Worm (Caenorhabditis elegans): Measurements from ENCODE around the gene C31H2.14.

Gene C31H2.14

ce11 chrX:5131760-5132159 is 16.3 kb upstream of the C31H2.14 start:
- TF ChIP-seq egl-27 (tag; optimal IDR thresholded peaks at IDR 0.05) (no peak), nhr-12 (tag; optimal IDR thresholded peaks at IDR 0.05) (no peak), ztf-4 (tag; optimal IDR thresholded peaks at IDR 0.05) (no peak)

- TF ChIP-seq mep-1 (tag; optimal IDR thresholded peaks at IDR 0.05) (no peak), mab-9 (GFP tag; IDR thresholded peaks at IDR 0.05) (no peak), fkh-4 (tag; optimal IDR thresholded peaks at IDR 0.05; ENCODE audit: borderline replicate concordance) (no peak), tbx-2 (tag; optimal IDR thresholded peaks at IDR 0.05) (no peak), mdl-1 (tag; optimal IDR thresholded peaks at IDR 0.05) (no peak), snu-23 (GFP tag; optimal IDR thresholded peaks at IDR 0.05) (no peak)
Observed at ce11 chrX:5133980-5134379, 14.0 kb upstream of the C31H2.14 start, which contains the start of gene tbc-7. Gene tbc-7 (plus strand): TSS chrX:5134280.

ce11 chrX:5135548-5135947 is 12.5 kb upstream of the C31H2.14 start:
- no peak for TF ChIP-seq F16B12.6 (tag; optimal IDR thresholded peaks at IDR 0.05)
- TF ChIP-seq ceh-90 (tag; optimal IDR thresholded peaks at IDR 0.05): no peak
- no peak for TF ChIP-seq unc-98 (GFP tag; IDR thresholded peaks at IDR 0.05)
- no peak for TF ChIP-seq lin-13 (GFP tag; optimal IDR thresholded peaks at IDR 0.05)
- TF ChIP-seq sptf-1 (tag; optimal IDR thresholded peaks at IDR 0.05): no peak
- TF ChIP-seq unc-62 (GFP tag; optimal IDR thresholded peaks at IDR 0.05): no peak
- no peak for TF ChIP-seq lin-35 (GFP tag; optimal IDR thresholded peaks at IDR 0.05)
- no peak for TF ChIP-seq C34B4.2 (tag; optimal IDR thresholded peaks at IDR 0.05)
- TF ChIP-seq mef-2 (tag; optimal IDR thresholded peaks at IDR 0.05): no peak
- TF ChIP-seq ceh-63 (GFP tag; optimal IDR thresholded peaks at IDR 0.05): no peak
- TF ChIP-seq hlh-17 (GFP tag; optimal IDR thresholded peaks at IDR 0.05; ENCODE audit: borderline replicate concordance): no peak
- TF ChIP-seq hlh-4 (tag; optimal IDR thresholded peaks at IDR 0.05): no peak
- no peak for TF ChIP-seq sup-37 (GFP tag; optimal IDR thresholded peaks at IDR 0.05)
- no peak for TF ChIP-seq lin-15B (tag; optimal IDR thresholded peaks at IDR 0.05)
- TF ChIP-seq nhr-85 (tag): peak; percentile 87
- TF ChIP-seq mdl-1 (tag; optimal IDR thresholded peaks at IDR 0.05): peak in 1 of 2 experiments; percentile 15
- no peak for TF ChIP-seq ceh-8 (GFP tag; optimal IDR thresholded peaks at IDR 0.05)
- no peak for TF ChIP-seq unc-86 (tag; optimal IDR thresholded peaks at IDR 0.05)
- no peak for TF ChIP-seq mep-1 (tag; optimal IDR thresholded peaks at IDR 0.05)
- TF ChIP-seq ceh-88 (GFP tag; IDR thresholded peaks at IDR 0.05): no peak
- no peak for TF ChIP-seq aha-1 (tag; optimal IDR thresholded peaks at IDR 0.05)
- TF ChIP-seq nhr-84 (tag; optimal IDR thresholded peaks at IDR 0.05): no peak
- TF ChIP-seq C04F5.9 (tag; optimal IDR thresholded peaks at IDR 0.05): no peak
- TF ChIP-seq nhr-76 (tag; optimal IDR thresholded peaks at IDR 0.05): no peak
- no peak for TF ChIP-seq tlp-1 (tag; optimal IDR thresholded peaks at IDR 0.05)
- TF ChIP-seq Y116A8C.19 (tag; optimal IDR thresholded peaks at IDR 0.05; ENCODE audit: borderline replicate concordance): no peak
- TF ChIP-seq efl-3 (GFP tag; optimal IDR thresholded peaks at IDR 0.05): no peak
- TF ChIP-seq ztf-11 (tag; optimal IDR thresholded peaks at IDR 0.05): no peak
- no peak for TF ChIP-seq elt-2 (tag; optimal IDR thresholded peaks at IDR 0.05)
- no peak for TF ChIP-seq pax-3 (tag; optimal IDR thresholded peaks at IDR 0.05)
- TF ChIP-seq mab-9 (GFP tag; IDR thresholded peaks at IDR 0.05): no peak
- TF ChIP-seq ets-5 (GFP tag; IDR thresholded peaks at IDR 0.05): no peak
- TF ChIP-seq C16A3.4 (tag; optimal IDR thresholded peaks at IDR 0.05): no peak
- TF ChIP-seq dsc-1 (tag; optimal IDR thresholded peaks at IDR 0.05): no peak
- TF ChIP-seq fkh-8 (tag; optimal IDR thresholded peaks at IDR 0.05): no peak
- peak; percentile 19 for TF ChIP-seq tbx-2 (tag; optimal IDR thresholded peaks at IDR 0.05)
- TF ChIP-seq rnt-1 (tag; optimal IDR thresholded peaks at IDR 0.05): no peak
- no peak for TF ChIP-seq zip-4 (GFP tag; optimal IDR thresholded peaks at IDR 0.05)
- no peak for TF ChIP-seq fos-1 (tag; optimal IDR thresholded peaks at IDR 0.05)
- peak; percentile 24 for TF ChIP-seq unc-130 (tag; optimal IDR thresholded peaks at IDR 0.05)
- no peak for TF ChIP-seq nhr-77 (tag; optimal IDR thresholded peaks at IDR 0.05)
- no peak for TF ChIP-seq zag-1 (tag; optimal IDR thresholded peaks at IDR 0.05)
- no peak for TF ChIP-seq ceh-82 (tag; optimal IDR thresholded peaks at IDR 0.05)
- TF ChIP-seq lin-14 (GFP tag; optimal IDR thresholded peaks at IDR 0.05): peak; percentile 48
- no peak for TF ChIP-seq xbp-1 (tag; optimal IDR thresholded peaks at IDR 0.05)
